Worm (Caenorhabditis elegans): Measurements from ENCODE around the gene ZK112.4.
A peak's percentile ranks its signal among the peaks of the same experiment; 100 is the strongest.

The ZK112.4 gene

ce11 chrIII:7775983-7776440 lies 46.2 kb upstream of the ZK112.4 start, which contains the start of gene bath-15:
bath-15 (minus strand) TSS chrIII:7776033.
- TF ChIP-seq ztf-11 (tag; optimal IDR thresholded peaks at IDR 0.05) (no peak), cnd-1 (tag; optimal IDR thresholded peaks at IDR 0.05) (no peak), lin-32 (GFP tag; optimal IDR thresholded peaks at IDR 0.05) (no peak), hlh-1 (tag; optimal IDR thresholded peaks at IDR 0.05) (no peak), lsy-2 (tag; optimal IDR thresholded peaks at IDR 0.05) (no peak), bed-3 (GFP tag; optimal IDR thresholded peaks at IDR 0.05) (no peak), unc-62 (GFP tag; optimal IDR thresholded peaks at IDR 0.05) (no peak), drap-1 (GFP tag; optimal IDR thresholded peaks at IDR 0.05) (no peak), sem-2 (GFP tag; optimal IDR thresholded peaks at IDR 0.05) (no peak), nhr-76 (tag; optimal IDR thresholded peaks at IDR 0.05) (no peak), zip-8 (tag; optimal IDR thresholded peaks at IDR 0.05) (no peak), mls-2 (tag; optimal IDR thresholded peaks at IDR 0.05) (no peak), flh-1 (GFP tag; optimal IDR thresholded peaks at IDR 0.05) (no peak), elt-1 (tag; optimal IDR thresholded peaks at IDR 0.05; ENCODE audit: borderline replicate concordance, insufficient read depth) (no peak), ceh-43 (GFP tag; optimal IDR thresholded peaks at IDR 0.05) (no peak), elt-3 (tag; optimal IDR thresholded peaks at IDR 0.05) (no peak), tbx-8 (GFP tag; optimal IDR thresholded peaks at IDR 0.05) (no peak), snpc-4 (tag; optimal IDR thresholded peaks at IDR 0.05) (no peak), ces-1 (GFP tag; optimal IDR thresholded peaks at IDR 0.05) (no peak), ceh-83 (GFP tag; optimal IDR thresholded peaks at IDR 0.05) (no peak)

- TF ChIP-seq sem-2 (GFP tag; optimal IDR thresholded peaks at IDR 0.05) (no peak), bed-3 (GFP tag; optimal IDR thresholded peaks at IDR 0.05) (no peak), flh-1 (GFP tag; optimal IDR thresholded peaks at IDR 0.05) (no peak), ceh-39 (tag; optimal IDR thresholded peaks at IDR 0.05) (no peak), nhr-76 (tag; optimal IDR thresholded peaks at IDR 0.05) (no peak), sptf-1 (tag; optimal IDR thresholded peaks at IDR 0.05) (no peak), pha-4 (tag; optimal IDR thresholded peaks at IDR 0.05) (no peak)
These were observed 44.0 kb upstream of the ZK112.4 start for ce11 chrIII:7773791-7774190.

DNA sequence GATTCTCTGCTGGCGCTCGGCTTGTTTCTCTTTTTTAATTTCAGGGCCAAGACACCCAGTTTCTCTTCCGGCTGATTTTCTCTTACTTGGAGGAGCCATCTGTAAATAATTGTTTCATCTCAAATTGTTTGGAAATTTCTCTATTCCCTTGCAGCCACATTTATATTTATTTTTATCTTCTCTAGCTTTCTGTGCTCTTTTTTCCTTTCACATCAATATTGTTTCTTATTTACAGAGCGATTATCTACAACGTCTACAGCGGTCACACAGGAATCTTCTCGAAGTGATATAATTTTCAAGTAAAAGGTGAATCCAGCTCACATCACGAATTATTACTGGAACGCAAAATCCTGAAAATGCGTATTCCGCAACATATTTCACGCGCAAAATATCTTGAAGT lies 43.1 kb upstream of the ZK112.4 start, which contains the start of the genes ZK686.6 and ZK686.1:
ZK686.6 (minus strand) TSS at position 101 of the 400 bp plus-strand sequence.
ZK686.1 (plus strand) TSS at position 234 of the 400 bp plus-strand sequence.
- no peak for TF ChIP-seq lin-13 (tag; optimal IDR thresholded peaks at IDR 0.05)
- no peak for TF ChIP-seq elt-3 (tag; optimal IDR thresholded peaks at IDR 0.05)
- no peak for TF ChIP-seq nhr-12 (tag; optimal IDR thresholded peaks at IDR 0.05)
- TF ChIP-seq nhr-237 (tag; optimal IDR thresholded peaks at IDR 0.05): no peak
- TF ChIP-seq unc-39 (tag; optimal IDR thresholded peaks at IDR 0.05): no peak
- TF ChIP-seq sem-2 (GFP tag; optimal IDR thresholded peaks at IDR 0.05): no peak
- TF ChIP-seq snpc-4 (tag; optimal IDR thresholded peaks at IDR 0.05): no peak
- TF ChIP-seq lsy-2 (tag; optimal IDR thresholded peaks at IDR 0.05): no peak
- TF ChIP-seq flh-1 (GFP tag; optimal IDR thresholded peaks at IDR 0.05): no peak
- no peak for TF ChIP-seq pha-4 (tag; optimal IDR thresholded peaks at IDR 0.05)
- no peak for TF ChIP-seq blmp-1 (tag; optimal IDR thresholded peaks at IDR 0.05)
- no peak for TF ChIP-seq nhr-76 (tag; optimal IDR thresholded peaks at IDR 0.05)
- TF ChIP-seq ztf-11 (tag; optimal IDR thresholded peaks at IDR 0.05): no peak
- TF ChIP-seq hlh-1 (tag; optimal IDR thresholded peaks at IDR 0.05): no peak
- no peak for TF ChIP-seq nhr-28 (tag; optimal IDR thresholded peaks at IDR 0.05)
- no peak for TF ChIP-seq sptf-1 (tag; optimal IDR thresholded peaks at IDR 0.05)
- no peak for TF ChIP-seq M03D4.4 (tag; optimal IDR thresholded peaks at IDR 0.05)
- TF ChIP-seq mep-1 (tag; optimal IDR thresholded peaks at IDR 0.05): no peak
- TF ChIP-seq mab-5 (tag; optimal IDR thresholded peaks at IDR 0.05): no peak

- TF ChIP-seq lsy-2 (tag; optimal IDR thresholded peaks at IDR 0.05) (peak; percentile 69), sptf-1 (tag; optimal IDR thresholded peaks at IDR 0.05) (peak; percentile 10), lin-13 (tag; optimal IDR thresholded peaks at IDR 0.05) (peak; percentile 59)
These were observed 41.2 kb upstream of the ZK112.4 start for ce11 chrIII:7770986-7771385.

ce11 chrIII:7769965-7770364 lies 40.2 kb upstream of the ZK112.4 start, which contains the start of gene snu-23:
snu-23 (minus strand) TSS chrIII:7770120.
- TF ChIP-seq mls-2 (tag; optimal IDR thresholded peaks at IDR 0.05): no peak
- peak; percentile 45 for TF ChIP-seq unc-120 (tag; optimal IDR thresholded peaks at IDR 0.05; ENCODE audit: poor library complexity, severe bottlenecking)
- no peak for TF ChIP-seq tbx-8 (GFP tag; optimal IDR thresholded peaks at IDR 0.05)
- no peak for TF ChIP-seq elt-1 (tag; optimal IDR thresholded peaks at IDR 0.05; ENCODE audit: borderline replicate concordance, insufficient read depth)
- peak; percentile 93 for TF ChIP-seq lsy-2 (tag; optimal IDR thresholded peaks at IDR 0.05)
- no peak for TF ChIP-seq ztf-11 (tag; optimal IDR thresholded peaks at IDR 0.05)
- no peak for TF ChIP-seq nhr-237 (tag; optimal IDR thresholded peaks at IDR 0.05)

Measured in whole organism, mixed stage, embryonic.